Fruit fly (Drosophila melanogaster): ENCODE results near the gene Vml.
A peak's percentile ranks its signal among the peaks of the same experiment; 100 is the strongest.

Vml gene

DNA sequence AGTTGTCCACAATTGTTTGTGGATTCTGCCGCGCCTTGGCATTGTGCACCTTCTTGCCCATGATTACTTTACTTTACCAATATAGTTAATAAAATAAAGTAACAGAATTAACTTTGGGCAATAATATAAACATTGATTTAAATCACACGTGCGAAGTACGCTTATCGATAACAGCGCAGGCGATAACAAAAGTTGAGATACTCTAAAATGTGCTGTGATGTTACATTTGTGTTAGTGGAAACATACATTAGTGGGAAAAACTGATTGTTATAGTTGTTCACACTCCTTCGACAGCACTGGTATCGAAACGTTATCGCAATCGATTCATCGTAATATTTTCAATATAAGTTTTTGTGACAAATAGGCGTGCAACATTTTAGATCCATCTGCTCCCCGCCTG lies 33.8 kb upstream of the Vml start, which contains the start of gene kz (continued):
- TF ChIP-seq Opbp (GFP tag; IDR thresholded peaks at IDR 0.05; ENCODE audit: partially characterized antibody) (peak; percentile 92), ap (GFP tag; IDR thresholded peaks at IDR 0.05) (no peak), Deaf1 (tag; optimal IDR thresholded peaks at IDR 0.05) (no peak), knrl (GFP tag; IDR thresholded peaks at IDR 0.05; ENCODE audit: partially characterized antibody) (peak; percentile 82), ranshi (GFP tag; IDR thresholded peaks at IDR 0.05) (no peak), CG12299 (tag; optimal IDR thresholded peaks at IDR 0.05) (no peak), CG1233 (GFP tag; optimal IDR thresholded peaks at IDR 0.05) (no peak), CG7987 (GFP tag; optimal IDR thresholded peaks at IDR 0.05) (no peak), wek (GFP tag; optimal IDR thresholded peaks at IDR 0.05) (no peak), CG2199 (GFP tag; IDR thresholded peaks at IDR 0.05) (no peak), CG17361 (GFP tag; IDR thresholded peaks at IDR 0.05) (no peak), MTF-1 (GFP tag; optimal IDR thresholded peaks at IDR 0.05; ENCODE audit: borderline replicate concordance) (no peak), CG13123 (GFP tag; optimal IDR thresholded peaks at IDR 0.05) (no peak), CG8924 (tag; optimal IDR thresholded peaks at IDR 0.05) (no peak), Sry-β (GFP tag; optimal IDR thresholded peaks at IDR 0.05) (no peak), CG15479 (GFP tag; optimal IDR thresholded peaks at IDR 0.05) (no peak), CG12391 (tag; optimal IDR thresholded peaks at IDR 0.05) (no peak), CG7963 (GFP tag; IDR thresholded peaks at IDR 0.05; ENCODE audit: partially characterized antibody) (peak; percentile 98), Dll (GFP tag; IDR thresholded peaks at IDR 0.05; ENCODE audit: partially characterized antibody) (peak; percentile 77), gce (GFP tag; IDR thresholded peaks at IDR 0.05) (no peak), Nf-YA (GFP tag; IDR thresholded peaks at IDR 0.05) (no peak), cg (GFP tag; optimal IDR thresholded peaks at IDR 0.05) (peak; percentile 23), stc (GFP tag; IDR thresholded peaks at IDR 0.05) (no peak), CG6854 (GFP tag; optimal IDR thresholded peaks at IDR 0.05) (no peak), CG10565 (GFP tag; optimal IDR thresholded peaks at IDR 0.05) (no peak), Oaz (GFP tag; IDR thresholded peaks at IDR 0.05) (no peak), CG17802 (tag; optimal IDR thresholded peaks at IDR 0.05) (peak; percentile 91), CG11456 (GFP tag; IDR thresholded peaks at IDR 0.05) (no peak), vvl (GFP tag; IDR thresholded peaks at IDR 0.05) (no peak), Hr51 (GFP tag; optimal IDR thresholded peaks at IDR 0.05) (no peak), E2f1 (GFP tag; IDR thresholded peaks at IDR 0.05) (no peak), CG3995 (GFP tag; optimal IDR thresholded peaks at IDR 0.05) (peak; percentile 58), CG7928 (GFP tag; optimal IDR thresholded peaks at IDR 0.05) (no peak), fru (optimal IDR thresholded peaks at IDR 0.05) (no peak), tup (GFP tag; optimal IDR thresholded peaks at IDR 0.05) (no peak), z (GFP tag; IDR thresholded peaks at IDR 0.05) (no peak), nau (GFP tag; optimal IDR thresholded peaks at IDR 0.05) (no peak), CG7556 (GFP tag; optimal IDR thresholded peaks at IDR 0.05) (no peak), Ets65A (GFP tag) (no peak), E2f2 (GFP tag; IDR thresholded peaks at IDR 0.05) (peak; percentile 64), nmo (GFP tag; optimal IDR thresholded peaks at IDR 0.05) (peak; percentile 39), CG11398 (GFP tag; optimal IDR thresholded peaks at IDR 0.05) (no peak), hth (optimal IDR thresholded peaks at IDR 0.05) (no peak), az2 (GFP tag; optimal IDR thresholded peaks at IDR 0.05) (no peak), CG2202 (tag; optimal IDR thresholded peaks at IDR 0.05) (no peak), gem (tag; optimal IDR thresholded peaks at IDR 0.05) (no peak), Vsx1 (GFP tag; optimal IDR thresholded peaks at IDR 0.05) (no peak), Taf1 (GFP tag; IDR thresholded peaks at IDR 0.05) (no peak), CG15073 (GFP tag; optimal IDR thresholded peaks at IDR 0.05) (no peak)

Measured in whole organism, embryonic.